Worm (Caenorhabditis elegans) whole organism, young adult: Measurements from ENCODE around the gene srlf-21.

Experiments used
- B0035.1 ChIP-seq: sonication (generic microtip); optimal IDR thresholded peaks from 2 replicates; lab custom pipeline; 2016; ENCODE audit warnings: missing genetic modification characterization, mild to moderate bottlenecking, missing compliant biosample characterization, missing genotype, missing genetic modification reagents
- F10E7.11 ChIP-seq: sonication (generic microtip); optimal IDR thresholded peaks from 2 replicates; lab custom pipeline; 2017; ENCODE audit warnings: mild to moderate bottlenecking, missing genetic modification characterization, moderate library complexity, missing compliant biosample characterization
- F39B2.1 ChIP-seq: fragments of 200-800 bp; sonication (Bioruptor generic); IDR thresholded peaks from 2 replicates; pipeline ENCODE4 v1.3.6; 2022; ENCODE audit warnings: missing genetic modification reagents, missing genetic modification characterization, missing compliant biosample characterization
- F55B11.4 ChIP-seq: sonication (generic microtip); optimal IDR thresholded peaks from 2 replicates; lab custom pipeline; 2016; ENCODE audit warnings: missing compliant biosample characterization, missing genetic modification characterization, borderline replicate concordance; ENCODE audit not compliant: insufficient read depth
- F57A8.1 ChIP-seq: fragments of 200-800 bp; sonication (Bioruptor generic); optimal IDR thresholded peaks from 2 replicates; lab custom pipeline; 2018; ENCODE audit warnings: mild to moderate bottlenecking, missing genetic modification characterization, moderate library complexity, missing compliant biosample characterization
- F57C9.4 ChIP-seq: sonication (generic microtip); optimal IDR thresholded peaks from 2 replicates; lab custom pipeline; 2017; ENCODE audit warnings: mild to moderate bottlenecking, missing genetic modification characterization, missing compliant biosample characterization
- attf-5 ChIP-seq: fragments of 200-800 bp; sonication (Bioruptor generic); optimal IDR thresholded peaks from 2 replicates; lab custom pipeline; 2018; ENCODE audit warnings: mild to moderate bottlenecking, missing genetic modification characterization, missing compliant biosample characterization
- cebp-1 ChIP-seq, 2 experiments: fragments of 200-800 bp in 1 of 2; sonication (Bioruptor generic) in 1 of 2; sonication (generic microtip) in 1 of 2; IDR thresholded peaks in 1 of 2; optimal IDR thresholded peaks in 1 of 2; 2 replicates each; pipeline versions ENCODE4 v1.3.6 to Lab custom; 2017 to 2022; ENCODE audit warnings: missing compliant biosample characterization in 2 of 2, missing genetic modification characterization in 2 of 2, mild to moderate bottlenecking in 1 of 2, missing genetic modification reagents in 1 of 2, moderate library complexity in 1 of 2
- cebp-2 ChIP-seq: fragments of 200-800 bp; sonication (Bioruptor generic); IDR thresholded peaks from 2 replicates; pipeline ENCODE4 v1.3.6; 2022; ENCODE audit warnings: missing genetic modification characterization, missing compliant biosample characterization
- ceh-27 ChIP-seq: fragments of 200-800 bp; sonication (Bioruptor generic); optimal IDR thresholded peaks from 2 replicates; lab custom pipeline; 2018; ENCODE audit warnings: mild to moderate bottlenecking, missing genetic modification characterization, moderate library complexity, missing compliant biosample characterization
- ceh-58 ChIP-seq: fragments of 200-800 bp; sonication (Bioruptor generic); IDR thresholded peaks from 2 replicates; pipeline ENCODE4 v1.3.6; 2022; ENCODE audit warnings: missing genetic modification characterization, missing compliant biosample characterization
- ceh-79 ChIP-seq: sonication (generic microtip); optimal IDR thresholded peaks from 2 replicates; lab custom pipeline; 2017; ENCODE audit warnings: mild to moderate bottlenecking, missing genetic modification characterization, missing compliant biosample characterization
- dpl-1 ChIP-seq: fragments of 150-350 bp; optimal IDR thresholded peaks from 2 replicates; lab custom pipeline; 2014; ENCODE audit warnings: missing biosample characterization, missing genetic modification reagents, missing genetic modification characterization
- egrh-3 ChIP-seq: fragments of 200-800 bp; sonication (Bioruptor generic); IDR thresholded peaks from 2 replicates; pipeline ENCODE4 v1.3.6; 2022; ENCODE audit warnings: missing genetic modification reagents, missing genetic modification characterization, missing compliant biosample characterization
- ekl-4 ChIP-seq: fragments of 200-800 bp; sonication (Bioruptor generic); IDR thresholded peaks from 2 replicates; pipeline ENCODE4 v1.3.6; 2022; ENCODE audit warnings: missing genetic modification reagents, missing genetic modification characterization, missing compliant biosample characterization
- ets-4 ChIP-seq: fragments of 200-800 bp; sonication (Bioruptor generic); optimal IDR thresholded peaks from 2 replicates; lab custom pipeline; 2018; ENCODE audit warnings: mild to moderate bottlenecking, missing genetic modification characterization, missing compliant biosample characterization
- him-1 ChIP-seq: sonication (generic microtip); optimal IDR thresholded peaks from 2 replicates; lab custom pipeline; 2016; ENCODE audit warnings: missing genotype, missing genetic modification reagents, missing genetic modification characterization, missing compliant biosample characterization
- lag-1 ChIP-seq: fragments of 200-800 bp; sonication (Bioruptor generic); IDR thresholded peaks from 2 replicates; pipeline ENCODE4 v1.3.6; 2022; ENCODE audit warnings: missing genetic modification reagents, missing genetic modification characterization, missing compliant biosample characterization
- let-526 ChIP-seq: fragments of 200-800 bp; sonication (Bioruptor generic); IDR thresholded peaks from 2 replicates; pipeline ENCODE4 v1.3.6; 2022; ENCODE audit warnings: missing genetic modification reagents, missing genetic modification characterization, missing compliant biosample characterization
- lin-35 ChIP-seq, 3 experiments: fragments of 150-350 bp in 2 of 3; sonication (generic microtip) in 1 of 3; optimal IDR thresholded peaks; 2 replicates each; lab custom pipeline; 2014 to 2018; ENCODE audit warnings: missing biosample characterization in 3 of 3, missing genetic modification characterization in 3 of 3, missing genetic modification reagents in 3 of 3
- lin-40 ChIP-seq: sonication (generic microtip); optimal IDR thresholded peaks from 2 replicates; lab custom pipeline; 2016; ENCODE audit warnings: missing genetic modification characterization, mild to moderate bottlenecking, missing compliant biosample characterization, missing genotype, missing genetic modification reagents
- lsy-27 ChIP-seq: sonication (generic microtip); optimal IDR thresholded peaks from 2 replicates; lab custom pipeline; 2017; ENCODE audit warnings: missing genetic modification characterization, mild to moderate bottlenecking, missing compliant biosample characterization, antibody characterized with exemption, missing genotype, borderline replicate concordance; ENCODE audit not compliant: insufficient read depth
- mel-28 ChIP-seq: sonication (generic microtip); optimal IDR thresholded peaks from 2 replicates; lab custom pipeline; 2016; ENCODE audit warnings: borderline replicate concordance, mild to moderate bottlenecking, missing genetic modification characterization, missing compliant biosample characterization
- mxl-1 ChIP-seq: sonication (generic microtip); optimal IDR thresholded peaks from 2 replicates; lab custom pipeline; 2016; ENCODE audit warnings: missing genetic modification characterization, missing compliant biosample characterization
- nfya-1 ChIP-seq: sonication (generic microtip); optimal IDR thresholded peaks from 2 replicates; lab custom pipeline; 2017; ENCODE audit warnings: antibody characterized with exemption, missing compliant biosample characterization, missing genetic modification characterization, borderline replicate concordance; ENCODE audit not compliant: insufficient read depth
- nhr-179 ChIP-seq: sonication (generic microtip); optimal IDR thresholded peaks from 2 replicates; lab custom pipeline; 2016; ENCODE audit warnings: mild to moderate bottlenecking, missing genetic modification characterization, missing compliant biosample characterization
- rec-8 ChIP-seq, 2 experiments: sonication (generic microtip); optimal IDR thresholded peaks; 2 replicates each; lab custom pipeline; 2016; ENCODE audit warnings: mild to moderate bottlenecking in 2 of 2, missing genetic modification characterization in 2 of 2, missing genetic modification reagents in 2 of 2, missing genotype in 2 of 2, missing biosample characterization in 1 of 2, missing compliant biosample characterization in 1 of 2, moderate library complexity in 1 of 2
- snpc-1.1 ChIP-seq: sonication (generic microtip); optimal IDR thresholded peaks from 2 replicates; lab custom pipeline; 2017; ENCODE audit warnings: missing genetic modification characterization, mild to moderate bottlenecking, missing compliant biosample characterization, antibody characterized with exemption, moderate library complexity, missing genotype, missing genetic modification reagents; ENCODE audit not compliant: insufficient read depth
- snpc-3.4 ChIP-seq: sonication (generic microtip); optimal IDR thresholded peaks from 2 replicates; lab custom pipeline; 2017; ENCODE audit warnings: missing genetic modification characterization, mild to moderate bottlenecking, missing compliant biosample characterization, antibody characterized with exemption, moderate library complexity, missing genotype, missing genetic modification reagents
- unc-62 ChIP-seq: fragments of 150-350 bp; optimal IDR thresholded peaks from 2 replicates; lab custom pipeline; 2014; ENCODE audit warnings: missing biosample characterization, missing genetic modification reagents, missing genetic modification characterization
- ztf-26 ChIP-seq: sonication (generic microtip); optimal IDR thresholded peaks from 2 replicates; lab custom pipeline; 2017; ENCODE audit warnings: missing genetic modification characterization, missing compliant biosample characterization

Gene srlf-21

ce11 chrV:856549-856948, 33.8 kb downstream of the srlf-21 start, which contains the start of gene K09C6.2:
Gene K09C6.2 (plus strand): TSS chrV:856849.
- TF ChIP-seq F57A8.1 (GFP tag; lab: Kevin White, UChicago): no peak
- TF ChIP-seq unc-62 (GFP tag; lab: Kevin White, UChicago): no peak
- no peak for TF ChIP-seq him-1

ce11 chrV:854966-855365, 35.4 kb downstream of the srlf-21 start, which contains the start of gene K09C6.9:
Gene K09C6.9 (minus strand): TSS chrV:855066.
- TF ChIP-seq F57A8.1 (GFP tag; lab: Kevin White, UChicago): no peak
- TF ChIP-seq B0035.1 (tag; lab: Kevin White, UChicago): no peak
- no peak for TF ChIP-seq snpc-1.1 (tag; lab: Kevin White, UChicago)
- TF ChIP-seq egrh-3 (GFP tag; lab: Robert Waterston, UW): no peak
- TF ChIP-seq ceh-58: no peak
- no peak for TF ChIP-seq rec-8 (tag; optimal IDR thresholded peaks at IDR 0.05; lab: Kevin White, UChicago)

ce11 chrV:852184-852583, 38.1 kb downstream of the srlf-21 start, which contains the start of gene K09C6.3:
Gene K09C6.3 (plus strand): TSS chrV:852484.
- TF ChIP-seq dpl-1 (GFP tag; lab: Kevin White, UChicago): no peak
- TF ChIP-seq cebp-1 (GFP tag; IDR thresholded peaks at IDR 0.05; lab: Robert Waterston, UW): no peak
- TF ChIP-seq cebp-1 (tag; optimal IDR thresholded peaks at IDR 0.05; lab: Kevin White, UChicago): no peak
- no peak for TF ChIP-seq cebp-2 (GFP tag; lab: Robert Waterston, UW)
- TF ChIP-seq ceh-27 (GFP tag; lab: Kevin White, UChicago): no peak
- no peak for TF ChIP-seq lin-35 (GFP tag; optimal IDR thresholded peaks at IDR 0.05; lab: Kevin White, UChicago)
- no peak for TF ChIP-seq mel-28 (tag; lab: Kevin White, UChicago)
- no peak for TF ChIP-seq F10E7.11
- no peak for TF ChIP-seq F57C9.4 (tag; lab: Kevin White, UChicago)
- TF ChIP-seq snpc-3.4 (tag; lab: Kevin White, UChicago): no peak
- no peak for TF ChIP-seq nhr-179
- TF ChIP-seq ztf-26 (tag; lab: Kevin White, UChicago): no peak

- TF ChIP-seq F39B2.1 (GFP tag; lab: Robert Waterston, UW) (no peak), let-526 (GFP tag; lab: Robert Waterston, UW) (no peak), mxl-1 (tag; lab: Kevin White, UChicago) (no peak)
Measured at ce11 chrV:849512-849911, 40.8 kb downstream of the srlf-21 start, which contains the start of gene srbc-12. Gene srbc-12 (plus strand): TSS chrV:849812.

- no peak for TF ChIP-seq lsy-27
- TF ChIP-seq ekl-4 (GFP tag; lab: Robert Waterston, UW): no peak
- TF ChIP-seq ets-4 (GFP tag; lab: Kevin White, UChicago): no peak
- no peak for TF ChIP-seq B0035.1 (tag; lab: Kevin White, UChicago)
- no peak for TF ChIP-seq mxl-1 (tag; lab: Kevin White, UChicago)
- TF ChIP-seq lin-40 (tag; lab: Kevin White, UChicago): no peak
- no peak for TF ChIP-seq nfya-1 (tag; lab: Kevin White, UChicago)
- TF ChIP-seq snpc-3.4 (tag; lab: Kevin White, UChicago): no peak
- TF ChIP-seq F55B11.4 (tag; lab: Kevin White, UChicago): no peak
- TF ChIP-seq attf-5 (GFP tag; lab: Kevin White, UChicago): no peak
- no peak for TF ChIP-seq lag-1
- TF ChIP-seq F57C9.4 (tag; lab: Kevin White, UChicago): no peak
- TF ChIP-seq ceh-79: no peak
Measured at ce11 chrV:849042-849441, 41.3 kb downstream of the srlf-21 start.
